Fruit fly (Drosophila melanogaster): Measurements from ENCODE around the gene Ranbp21.

The Ranbp21 gene

dm6 chrX:19667444-19668104 is 15.5 kb upstream of the Ranbp21 start:
- TF ChIP-seq Hr3 (GFP tag; optimal IDR thresholded peaks at IDR 0.05), result no peak
- no peak for TF ChIP-seq CG3407 (GFP tag; optimal IDR thresholded peaks at IDR 0.05)
- TF ChIP-seq pros (GFP tag; optimal IDR thresholded peaks at IDR 0.05), result no peak
- peak; percentile 46 to 50 for TF ChIP-seq Trl (optimal IDR thresholded peaks at IDR 0.05)
- TF ChIP-seq Trl (GFP tag; optimal IDR thresholded peaks at IDR 0.05), result no peak
- TF ChIP-seq NfI (GFP tag; optimal IDR thresholded peaks at IDR 0.05), result no peak
- no peak for TF ChIP-seq CG18764 (GFP tag; optimal IDR thresholded peaks at IDR 0.05)
- TF ChIP-seq da (GFP tag; optimal IDR thresholded peaks at IDR 0.05), result no peak
- TF ChIP-seq exex (tag; optimal IDR thresholded peaks at IDR 0.05), result no peak
- no peak for TF ChIP-seq CG7372 (GFP tag; IDR thresholded peaks at IDR 0.05)
- TF ChIP-seq pho (GFP tag; optimal IDR thresholded peaks at IDR 0.05), result no peak
- peak; percentile 36 for TF ChIP-seq Deaf1 (tag; optimal IDR thresholded peaks at IDR 0.05)
- TF ChIP-seq Antp (GFP tag; optimal IDR thresholded peaks at IDR 0.05), result no peak
- no peak for TF ChIP-seq CG2875 (GFP tag; optimal IDR thresholded peaks at IDR 0.05)
- TF ChIP-seq CG10543 (GFP tag; optimal IDR thresholded peaks at IDR 0.05), result no peak
- no peak for TF ChIP-seq run (tag; optimal IDR thresholded peaks at IDR 0.05)
- TF ChIP-seq CG13287 (GFP tag; IDR thresholded peaks at IDR 0.05; ENCODE audit: partially characterized antibody), result no peak
- TF ChIP-seq zfh1 (GFP tag; IDR thresholded peaks at IDR 0.05), result no peak
- no peak for TF ChIP-seq B-H1 (GFP tag; IDR thresholded peaks at IDR 0.05)
- TF ChIP-seq pzg (GFP tag; optimal IDR thresholded peaks at IDR 0.05), result no peak
- TF ChIP-seq tup (GFP tag; optimal IDR thresholded peaks at IDR 0.05), result no peak
- no peak for TF ChIP-seq CG6654 (GFP tag; optimal IDR thresholded peaks at IDR 0.05)
- no peak for TF ChIP-seq phol (tag; optimal IDR thresholded peaks at IDR 0.05)
- TF ChIP-seq sima (GFP tag; optimal IDR thresholded peaks at IDR 0.05), result no peak
- TF ChIP-seq Drgx (GFP tag; IDR thresholded peaks at IDR 0.05), result no peak
- TF ChIP-seq zf30C (GFP tag; optimal IDR thresholded peaks at IDR 0.05), result no peak
- TF ChIP-seq CG14965 (GFP tag; optimal IDR thresholded peaks at IDR 0.05; ENCODE audit: borderline replicate concordance), result no peak
- TF ChIP-seq tio (GFP tag; optimal IDR thresholded peaks at IDR 0.05), result no peak
- TF ChIP-seq YL-1 (GFP tag; optimal IDR thresholded peaks at IDR 0.05), result no peak
- no peak for TF ChIP-seq Fer1 (GFP tag; optimal IDR thresholded peaks at IDR 0.05)
- no peak for TF ChIP-seq CG4820 (GFP tag; optimal IDR thresholded peaks at IDR 0.05)
- 0 out of 3 replicates have a peak, but pooled peaks have one; percentile 50 for TF ChIP-seq z (GFP tag; IDR thresholded peaks at IDR 0.05)
- TF ChIP-seq CG13775 (GFP tag; optimal IDR thresholded peaks at IDR 0.05), result no peak
- no peak for TF ChIP-seq CG31365 (tag; optimal IDR thresholded peaks at IDR 0.05)
- no peak for TF ChIP-seq bbx (GFP tag; IDR thresholded peaks at IDR 0.05; ENCODE audit: partially characterized antibody)
- TF ChIP-seq ATbp (GFP tag; optimal IDR thresholded peaks at IDR 0.05), result no peak
- TF ChIP-seq dmrt11E (tag; optimal IDR thresholded peaks at IDR 0.05), result no peak
- TF ChIP-seq CG32767 (GFP tag; IDR thresholded peaks at IDR 0.05), result no peak
- no peak for TF ChIP-seq H2.0 (GFP tag; IDR thresholded peaks at IDR 0.05)
- TF ChIP-seq CG6175 (GFP tag; IDR thresholded peaks at IDR 0.05), result no peak
- no peak for TF ChIP-seq fru (optimal IDR thresholded peaks at IDR 0.05)
- no peak for TF ChIP-seq CG18476 (GFP tag; optimal IDR thresholded peaks at IDR 0.05)
- no peak for TF ChIP-seq az2 (GFP tag; optimal IDR thresholded peaks at IDR 0.05)
- no peak for TF ChIP-seq Side (GFP tag; optimal IDR thresholded peaks at IDR 0.05)
- no peak for TF ChIP-seq Stat92E (GFP tag; optimal IDR thresholded peaks at IDR 0.05)
- no peak for TF ChIP-seq CG18619 (GFP tag; optimal IDR thresholded peaks at IDR 0.05)
- no peak for TF ChIP-seq nerfin-2 (GFP tag; IDR thresholded peaks at IDR 0.05; ENCODE audit: partially characterized antibody)
- TF ChIP-seq CG7987 (GFP tag; optimal IDR thresholded peaks at IDR 0.05), result no peak
- TF ChIP-seq corto (GFP tag; optimal IDR thresholded peaks at IDR 0.05), result no peak
- no peak for TF ChIP-seq sna (GFP tag; IDR thresholded peaks at IDR 0.05; ENCODE audit: partially characterized antibody)

Data from whole organism, embryonic.